Worm (Caenorhabditis elegans) whole organism, late embryonic: ENCODE results near the gene oxy-4.

Experiments used
- C38D4.7 ChIP-seq: fragments of 200-800 bp; sonication (Bioruptor generic); optimal IDR thresholded peaks from 2 replicates; lab custom pipeline; 2018; ENCODE audit warnings: mild to moderate bottlenecking, missing genetic modification characterization, moderate library complexity, missing compliant biosample characterization
- F13H6.1 ChIP-seq: sonication (generic microtip); optimal IDR thresholded peaks from 2 replicates; lab custom pipeline; 2016; ENCODE audit warnings: missing genetic modification characterization, missing compliant biosample characterization
- K02D7.2 ChIP-seq: sonication (generic microtip); optimal IDR thresholded peaks from 2 replicates; lab custom pipeline; 2017; ENCODE audit warnings: mild to moderate bottlenecking, missing genetic modification characterization, missing compliant biosample characterization
- T23F11.4 ChIP-seq: fragments of 200-800 bp; sonication (Bioruptor generic); optimal IDR thresholded peaks from 2 replicates; lab custom pipeline; 2018; ENCODE audit warnings: mild to moderate bottlenecking, missing genetic modification characterization, missing compliant biosample characterization
- Y22D7AL.16 ChIP-seq: sonication (generic microtip); optimal IDR thresholded peaks from 2 replicates; lab custom pipeline; 2016; ENCODE audit warnings: missing genetic modification characterization, missing compliant biosample characterization
- ceh-14 ChIP-seq: sonication (generic microtip); optimal IDR thresholded peaks from 2 replicates; lab custom pipeline; 2016; ENCODE audit warnings: missing genotype, missing genetic modification characterization, missing compliant biosample characterization
- ceh-18 ChIP-seq: sonication (generic microtip); optimal IDR thresholded peaks from 2 replicates; lab custom pipeline; 2016; ENCODE audit warnings: missing genetic modification characterization, missing compliant biosample characterization
- ceh-34 ChIP-seq: sonication (generic microtip); optimal IDR thresholded peaks from 2 replicates; lab custom pipeline; 2016; ENCODE audit warnings: mild to moderate bottlenecking, missing genetic modification characterization, missing compliant biosample characterization
- ceh-45 ChIP-seq: fragments of 200-800 bp; sonication (Bioruptor generic); IDR thresholded peaks from 2 replicates; pipeline ENCODE4 v1.3.6; 2022; ENCODE audit warnings: missing genetic modification reagents, missing genetic modification characterization, missing compliant biosample characterization
- ceh-6 ChIP-seq: fragments of 200-800 bp; sonication (Bioruptor generic); optimal IDR thresholded peaks from 2 replicates; lab custom pipeline; 2018; ENCODE audit warnings: mild to moderate bottlenecking, missing genetic modification characterization, missing compliant biosample characterization
- ceh-9 ChIP-seq: sonication (generic microtip); optimal IDR thresholded peaks from 2 replicates; lab custom pipeline; 2016; ENCODE audit warnings: mild to moderate bottlenecking, missing genetic modification characterization, inconsistent platforms, missing compliant biosample characterization
- che-1 ChIP-seq: sonication (generic microtip); optimal IDR thresholded peaks from 2 replicates; lab custom pipeline; 2016; ENCODE audit warnings: mild to moderate bottlenecking, missing genetic modification characterization, missing compliant biosample characterization
- dmd-4 ChIP-seq: sonication (generic microtip); optimal IDR thresholded peaks from 2 replicates; lab custom pipeline; 2016; ENCODE audit warnings: borderline replicate concordance, missing genetic modification characterization, missing compliant biosample characterization
- elt-2 ChIP-seq: sonication (generic microtip); optimal IDR thresholded peaks from 2 replicates; lab custom pipeline; 2016; ENCODE audit warnings: missing genetic modification reagents, missing genetic modification characterization, missing compliant biosample characterization
- elt-4 ChIP-seq: sonication (generic microtip); optimal IDR thresholded peaks from 2 replicates; lab custom pipeline; 2016; ENCODE audit warnings: missing genetic modification characterization, missing compliant biosample characterization
- ets-4 ChIP-seq: sonication (generic microtip); optimal IDR thresholded peaks from 2 replicates; lab custom pipeline; 2016; ENCODE audit warnings: missing genetic modification characterization, missing compliant biosample characterization
- eyg-1 ChIP-seq: sonication (generic microtip); optimal IDR thresholded peaks from 2 replicates; lab custom pipeline; 2016; ENCODE audit warnings: missing genotype, missing genetic modification characterization, missing compliant biosample characterization
- fax-1 ChIP-seq: sonication (generic microtip); optimal IDR thresholded peaks from 2 replicates; lab custom pipeline; 2016; ENCODE audit warnings: missing genotype, missing genetic modification characterization, missing compliant biosample characterization
- fkh-6 ChIP-seq: sonication (generic microtip); optimal IDR thresholded peaks from 2 replicates; lab custom pipeline; 2016; ENCODE audit warnings: missing genetic modification characterization, missing compliant biosample characterization
- gmeb-2 ChIP-seq: sonication (generic microtip); optimal IDR thresholded peaks from 2 replicates; lab custom pipeline; 2016; ENCODE audit warnings: missing genetic modification characterization, inconsistent platforms, missing compliant biosample characterization
- hlh-15 ChIP-seq: sonication (generic microtip); optimal IDR thresholded peaks from 2 replicates; lab custom pipeline; 2016; ENCODE audit warnings: missing genetic modification characterization, missing compliant biosample characterization
- hlh-30 ChIP-seq: sonication (generic microtip); optimal IDR thresholded peaks from 2 replicates; lab custom pipeline; 2017; ENCODE audit warnings: antibody characterized with exemption, missing genetic modification characterization, missing compliant biosample characterization; ENCODE audit not compliant: insufficient read depth
- hlh-8 ChIP-seq: sonication (generic microtip); optimal IDR thresholded peaks from 2 replicates; lab custom pipeline; 2016; ENCODE audit warnings: missing genotype, missing genetic modification characterization, missing compliant biosample characterization
- lim-6 ChIP-seq: sonication (generic microtip); optimal IDR thresholded peaks from 2 replicates; lab custom pipeline; 2016; ENCODE audit warnings: missing genetic modification characterization, missing compliant biosample characterization
- madf-2 ChIP-seq: sonication (generic microtip); optimal IDR thresholded peaks from 2 replicates; lab custom pipeline; 2017; ENCODE audit warnings: missing genetic modification characterization, missing compliant biosample characterization
- nfya-1 ChIP-seq: sonication (generic microtip); optimal IDR thresholded peaks from 2 replicates; lab custom pipeline; 2017; ENCODE audit warnings: missing genetic modification characterization, mild to moderate bottlenecking, missing compliant biosample characterization, antibody characterized with exemption, moderate library complexity
- npax-4 ChIP-seq: sonication (generic microtip); optimal IDR thresholded peaks from 2 replicates; lab custom pipeline; 2016; ENCODE audit warnings: missing genetic modification characterization, missing compliant biosample characterization
- pha-4 ChIP-seq: fragments of 150-350 bp; optimal IDR thresholded peaks from 2 replicates; lab custom pipeline; 2018; ENCODE audit warnings: missing biosample characterization, missing genetic modification reagents, missing genetic modification characterization
- pqm-1 ChIP-seq: sonication (generic microtip); optimal IDR thresholded peaks from 2 replicates; lab custom pipeline; 2016; ENCODE audit warnings: missing genetic modification characterization, missing compliant biosample characterization
- rnt-1 ChIP-seq: sonication (generic microtip); optimal IDR thresholded peaks from 2 replicates; lab custom pipeline; 2016; ENCODE audit warnings: missing genetic modification characterization, missing compliant biosample characterization
- syd-9 ChIP-seq: sonication (generic microtip); optimal IDR thresholded peaks from 2 replicates; lab custom pipeline; 2016; ENCODE audit warnings: mild to moderate bottlenecking, missing genetic modification characterization, moderate library complexity, missing compliant biosample characterization
- tbx-7 ChIP-seq: sonication (generic microtip); optimal IDR thresholded peaks from 2 replicates; lab custom pipeline; 2016; ENCODE audit warnings: missing genotype, missing genetic modification characterization, missing compliant biosample characterization
- unc-55 ChIP-seq: sonication (generic microtip); optimal IDR thresholded peaks from 2 replicates; lab custom pipeline; 2017; ENCODE audit warnings: missing biosample characterization, missing genetic modification reagents, missing genetic modification characterization
- unc-86 ChIP-seq: sonication (generic microtip); optimal IDR thresholded peaks from 2 replicates; lab custom pipeline; 2016; ENCODE audit warnings: missing genetic modification characterization, missing compliant biosample characterization
- zip-5 ChIP-seq: sonication (generic microtip); optimal IDR thresholded peaks from 2 replicates; lab custom pipeline; 2016; ENCODE audit warnings: missing genetic modification characterization, missing compliant biosample characterization
- ztf-16 ChIP-seq: sonication (generic microtip); optimal IDR thresholded peaks from 2 replicates; lab custom pipeline; 2017; ENCODE audit warnings: missing genetic modification characterization, missing compliant biosample characterization

oxy-4 gene

DNA sequence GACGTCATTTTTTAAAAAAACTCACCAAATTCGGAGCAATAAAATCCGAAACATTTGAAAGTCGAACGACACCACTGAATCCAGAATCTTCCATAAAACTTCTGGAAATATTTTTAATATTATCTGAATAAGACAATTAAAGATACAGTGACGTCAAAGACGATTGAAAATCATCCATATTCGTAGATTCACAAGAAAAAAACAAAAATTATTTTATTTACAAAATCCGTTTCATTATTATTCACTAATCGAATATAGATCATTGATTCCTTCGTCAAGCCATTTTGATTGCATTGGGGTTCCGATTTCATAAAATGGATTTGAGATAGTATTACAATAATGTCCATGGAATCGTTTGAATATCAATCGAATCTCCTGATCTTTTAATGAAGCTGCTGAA, at the start of gene oxy-4:
Gene oxy-4, minus strand, starts transcription at position 101 of the 400 bp plus-strand sequence.
- TF ChIP-seq ceh-45, result no peak
- no peak for TF ChIP-seq Y22D7AL.16 (tag; lab: Kevin White, UChicago)
- TF ChIP-seq ceh-6, result no peak
- TF ChIP-seq unc-86 (tag; lab: Kevin White, UChicago), result no peak
- TF ChIP-seq fkh-6 (tag; lab: Kevin White, UChicago), result no peak
- TF ChIP-seq eyg-1 (tag; lab: Kevin White, UChicago), result no peak
- TF ChIP-seq hlh-30, result no peak
- TF ChIP-seq ceh-34 (tag; lab: Kevin White, UChicago), result no peak
- TF ChIP-seq madf-2 (tag; lab: Kevin White, UChicago), result no peak
- no peak for TF ChIP-seq pqm-1
- no peak for TF ChIP-seq ceh-9 (tag; lab: Kevin White, UChicago)
- no peak for TF ChIP-seq C38D4.7 (GFP tag; lab: Kevin White, UChicago)
- no peak for TF ChIP-seq gmeb-2

DNA sequence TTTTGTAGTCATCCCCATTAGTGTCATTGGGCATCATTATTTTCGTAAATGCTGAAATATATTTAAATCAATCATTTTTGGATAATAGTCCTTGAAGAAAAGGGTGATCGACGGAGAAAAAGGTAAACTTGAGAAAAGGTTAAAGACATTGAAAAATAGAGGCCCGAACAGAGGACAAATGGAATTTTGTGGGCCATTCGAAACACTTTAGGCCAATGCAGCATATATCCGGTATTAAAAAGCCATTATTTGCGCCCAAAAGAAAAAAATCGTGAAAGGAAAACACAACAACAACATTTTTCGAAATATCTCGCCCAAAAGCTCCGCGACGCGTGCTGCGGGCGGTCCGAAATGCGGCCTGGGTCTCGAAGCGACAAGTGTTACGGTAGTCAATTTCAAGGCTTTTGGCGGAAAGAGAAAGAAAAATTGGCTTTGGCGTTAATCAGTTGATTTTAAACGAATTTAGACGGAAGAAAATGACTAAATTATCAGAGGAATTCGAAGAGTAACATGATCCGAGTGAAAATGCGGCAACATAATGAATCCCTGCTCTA, 48.4 kb upstream of the oxy-4 start, which contains the start of gene morc-1:
Gene morc-1, minus strand, starts transcription at position 51 of the 554 bp plus-strand sequence.
- TF ChIP-seq hlh-30 (no peak), C38D4.7 (GFP tag; lab: Kevin White, UChicago) (peak; percentile 7)

DNA sequence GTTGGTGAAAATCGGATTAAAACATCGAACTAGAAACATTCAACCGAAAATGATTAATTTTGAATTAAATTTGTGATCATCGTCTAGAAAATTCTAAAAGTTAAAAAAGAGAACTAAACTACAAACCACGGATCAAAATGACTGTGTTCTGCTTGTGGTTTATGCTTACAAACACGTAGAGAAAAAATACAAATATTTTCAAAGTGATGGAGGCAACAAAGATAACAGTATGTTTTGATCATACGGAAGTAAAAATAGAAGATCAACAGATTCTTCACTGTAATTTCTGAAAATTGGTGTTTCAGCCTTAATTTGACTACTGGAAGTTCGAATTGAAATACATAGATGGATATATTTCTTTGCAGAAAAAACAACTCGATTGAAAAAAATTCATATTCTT, 44.7 kb upstream of the oxy-4 start:
- no peak for TF ChIP-seq hlh-15 (tag; lab: Kevin White, UChicago)
- no peak for TF ChIP-seq tbx-7 (tag; lab: Kevin White, UChicago)
- no peak for TF ChIP-seq elt-2
- no peak for TF ChIP-seq fax-1 (tag; lab: Kevin White, UChicago)
- no peak for TF ChIP-seq unc-55 (GFP tag; lab: Kevin White, UChicago)
- TF ChIP-seq madf-2 (tag; lab: Kevin White, UChicago), result no peak
- TF ChIP-seq nfya-1, result no peak
- no peak for TF ChIP-seq C38D4.7 (GFP tag; lab: Kevin White, UChicago)
- no peak for TF ChIP-seq gmeb-2
- no peak for TF ChIP-seq eyg-1 (tag; lab: Kevin White, UChicago)
- TF ChIP-seq syd-9 (tag; lab: Kevin White, UChicago), result no peak
- TF ChIP-seq elt-4 (tag; lab: Kevin White, UChicago), result no peak

DNA sequence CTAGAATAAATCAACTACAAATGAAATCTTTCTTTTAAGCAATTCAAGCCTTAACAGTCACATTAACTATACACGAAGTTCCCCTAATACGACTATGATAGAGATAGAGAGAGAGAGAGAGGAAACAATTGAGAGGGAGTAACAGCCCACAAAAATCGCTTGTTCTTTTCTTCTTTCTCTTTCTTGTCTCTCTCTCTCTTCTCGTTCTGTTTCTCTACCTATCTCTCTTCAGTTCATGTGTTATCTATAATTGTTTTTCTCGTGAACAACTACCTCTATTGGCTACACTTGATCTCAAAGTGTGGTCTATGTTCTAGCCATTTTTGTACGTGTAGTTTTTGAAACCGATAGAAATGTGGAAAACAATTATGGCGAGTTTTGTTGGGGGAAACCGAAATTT, 44.1 kb upstream of the oxy-4 start:
- no peak for TF ChIP-seq C38D4.7 (GFP tag; lab: Kevin White, UChicago)
- peak; percentile 20 for TF ChIP-seq ceh-18 (tag; lab: Kevin White, UChicago)
- TF ChIP-seq K02D7.2, result no peak
- no peak for TF ChIP-seq unc-55 (GFP tag; lab: Kevin White, UChicago)
- TF ChIP-seq rnt-1 (tag; lab: Kevin White, UChicago), result no peak
- no peak for TF ChIP-seq hlh-8
- peak; percentile 66 for TF ChIP-seq nfya-1
- no peak for TF ChIP-seq fkh-6 (tag; lab: Kevin White, UChicago)
- peak; percentile 5 for TF ChIP-seq elt-2
- no peak for TF ChIP-seq zip-5 (tag; lab: Kevin White, UChicago)
- no peak for TF ChIP-seq ztf-16 (tag; lab: Kevin White, UChicago)
- no peak for TF ChIP-seq che-1 (tag; lab: Kevin White, UChicago)
- no peak for TF ChIP-seq ceh-6
- no peak for TF ChIP-seq F13H6.1 (tag; lab: Kevin White, UChicago)
- no peak for TF ChIP-seq T23F11.4 (GFP tag; lab: Kevin White, UChicago)
- no peak for TF ChIP-seq dmd-4 (tag; lab: Kevin White, UChicago)
- TF ChIP-seq pha-4 (tag; lab: Kevin White, UChicago), result no peak
- no peak for TF ChIP-seq npax-4 (tag; lab: Kevin White, UChicago)
- TF ChIP-seq ceh-14 (tag; lab: Kevin White, UChicago), result no peak
- TF ChIP-seq hlh-15 (tag; lab: Kevin White, UChicago), result no peak
- no peak for TF ChIP-seq unc-86 (tag; lab: Kevin White, UChicago)
- no peak for TF ChIP-seq lim-6
- TF ChIP-seq ets-4 (tag; lab: Kevin White, UChicago), result peak; percentile 34
